Worm (Caenorhabditis elegans) whole organism, L1 larva: ENCODE results near the gene meg-2.
A peak's percentile ranks its signal among the peaks of the same experiment; 100 is the strongest.

Experiments used
- C04F5.9 ChIP-seq: sonication (generic microtip); optimal IDR thresholded peaks from 2 replicates; lab custom pipeline; 2016; ENCODE audit warnings: missing genetic modification characterization, missing compliant biosample characterization
- C34B4.2 ChIP-seq: sonication (generic microtip); optimal IDR thresholded peaks from 2 replicates; lab custom pipeline; 2017; ENCODE audit warnings: mild to moderate bottlenecking, missing genetic modification characterization, missing compliant biosample characterization
- F16B12.6 ChIP-seq: fragments of 150-350 bp; optimal IDR thresholded peaks from 2 replicates; lab custom pipeline; 2014; ENCODE audit warnings: missing biosample characterization, missing genetic modification characterization
- aly-2 ChIP-seq: fragments of 150-350 bp; optimal IDR thresholded peaks from 2 replicates; lab custom pipeline; 2014; ENCODE audit warnings: missing biosample characterization, missing genetic modification characterization
- blmp-1 ChIP-seq: fragments of 150-350 bp; optimal IDR thresholded peaks from 2 replicates; lab custom pipeline; 2014; ENCODE audit warnings: missing biosample characterization, missing genetic modification characterization
- ceh-63 ChIP-seq: fragments of 200-800 bp; sonication (Bioruptor generic); optimal IDR thresholded peaks from 2 replicates; lab custom pipeline; 2018; ENCODE audit warnings: mild to moderate bottlenecking, missing genetic modification characterization, missing compliant biosample characterization
- ceh-8 ChIP-seq: fragments of 200-800 bp; sonication (Bioruptor generic); optimal IDR thresholded peaks from 2 replicates; lab custom pipeline; 2018; ENCODE audit warnings: mild to moderate bottlenecking, missing genetic modification characterization, moderate library complexity, missing compliant biosample characterization
- ceh-88 ChIP-seq: fragments of 200-800 bp; sonication (Bioruptor generic); IDR thresholded peaks from 2 replicates; pipeline ENCODE4 v1.3.6; 2022; ENCODE audit warnings: missing genetic modification characterization, missing compliant biosample characterization
- dsc-1 ChIP-seq: sonication (generic microtip); optimal IDR thresholded peaks from 2 replicates; lab custom pipeline; 2016; ENCODE audit warnings: mild to moderate bottlenecking, missing genetic modification characterization, missing compliant biosample characterization
- egl-27 ChIP-seq, 2 experiments: fragments of 150-350 bp in 1 of 2; sonication (generic microtip); optimal IDR thresholded peaks; 3 replicates each; lab custom pipeline; 2017 to 2018; ENCODE audit warnings: missing biosample characterization in 2 of 2, missing genetic modification characterization in 2 of 2, missing genetic modification reagents in 2 of 2
- elt-2 ChIP-seq: sonication (generic microtip); optimal IDR thresholded peaks from 2 replicates; lab custom pipeline; 2016; ENCODE audit warnings: missing genetic modification characterization, mild to moderate bottlenecking, inconsistent platforms, missing compliant biosample characterization, missing genetic modification reagents
- elt-3 ChIP-seq, 6 experiments: fragments of 150-350 bp in 1 of 6; sonication (generic microtip); optimal IDR thresholded peaks; 2 replicates each; lab custom pipeline; 2017 to 2018; ENCODE audit warnings: missing biosample characterization in 6 of 6, missing genetic modification characterization in 6 of 6, inconsistent platforms in 1 of 6
- fkh-10 ChIP-seq: sonication (generic microtip); optimal IDR thresholded peaks from 2 replicates; lab custom pipeline; 2017; ENCODE audit warnings: missing biosample characterization, missing genetic modification reagents, missing genetic modification characterization
- fkh-8 ChIP-seq: sonication (generic microtip); optimal IDR thresholded peaks from 2 replicates; lab custom pipeline; 2016; ENCODE audit warnings: mild to moderate bottlenecking, missing genetic modification characterization, missing compliant biosample characterization
- fos-1 ChIP-seq: fragments of 150-350 bp; optimal IDR thresholded peaks from 2 replicates; lab custom pipeline; 2014; ENCODE audit warnings: missing biosample characterization, missing genetic modification characterization
- grh-1 ChIP-seq: fragments of 200-800 bp; sonication (Bioruptor generic); IDR thresholded peaks from 2 replicates; pipeline ENCODE4 v1.3.6; 2022; ENCODE audit warnings: missing genetic modification reagents, missing genetic modification characterization, missing compliant biosample characterization
- hpl-2 ChIP-seq: fragments of 150-350 bp; optimal IDR thresholded peaks from 2 replicates; lab custom pipeline; 2014; ENCODE audit warnings: missing biosample characterization, missing genetic modification reagents, missing genetic modification characterization
- irx-1 ChIP-seq: sonication (generic microtip); optimal IDR thresholded peaks from 2 replicates; lab custom pipeline; 2016; ENCODE audit warnings: missing genetic modification characterization, missing compliant biosample characterization
- isw-1 ChIP-seq: fragments of 200-800 bp; sonication (Bioruptor generic); IDR thresholded peaks from 2 replicates; pipeline ENCODE4 v1.3.6; 2022; ENCODE audit warnings: missing genetic modification characterization, missing compliant biosample characterization
- jun-1 ChIP-seq: fragments of 150-350 bp; optimal IDR thresholded peaks from 2 replicates; lab custom pipeline; 2014; ENCODE audit warnings: missing biosample characterization, missing genetic modification reagents, missing genetic modification characterization
- lin-14 ChIP-seq: fragments of 200-800 bp; sonication (Bioruptor generic); optimal IDR thresholded peaks from 2 replicates; lab custom pipeline; 2018; ENCODE audit warnings: mild to moderate bottlenecking, missing genetic modification characterization, moderate library complexity, missing compliant biosample characterization
- lir-3 ChIP-seq: sonication (generic microtip); optimal IDR thresholded peaks from 2 replicates; lab custom pipeline; 2016; ENCODE audit warnings: mild to moderate bottlenecking, missing genetic modification characterization, moderate library complexity, missing compliant biosample characterization; ENCODE audit not compliant: poor library complexity
- lsy-2 ChIP-seq, 2 experiments: fragments of 150-350 bp; optimal IDR thresholded peaks; 2 replicates each; lab custom pipeline; 2014; ENCODE audit warnings: missing biosample characterization in 2 of 2, missing genetic modification characterization in 2 of 2
- mdl-1 ChIP-seq, 2 experiments: fragments of 150-350 bp; optimal IDR thresholded peaks; 2 replicates each; lab custom pipeline; 2014 to 2017; ENCODE audit warnings: missing biosample characterization in 2 of 2, missing genetic modification characterization in 2 of 2, inconsistent platforms in 1 of 2
- nhr-19 ChIP-seq: fragments of 200-800 bp; sonication (Bioruptor generic); conservative IDR thresholded peaks from 2 replicates; pipeline ENCODE4 v1.3.6; 2022; ENCODE audit warnings: missing genetic modification characterization, missing compliant biosample characterization
- nhr-237 ChIP-seq: fragments of 150-350 bp; optimal IDR thresholded peaks from 2 replicates; lab custom pipeline; 2014; ENCODE audit warnings: missing biosample characterization, missing genetic modification characterization
- nhr-28 ChIP-seq: fragments of 150-350 bp; optimal IDR thresholded peaks from 2 replicates; lab custom pipeline; 2014; ENCODE audit warnings: missing biosample characterization, missing genetic modification characterization
- nhr-71 ChIP-seq: sonication (generic microtip); optimal IDR thresholded peaks from 2 replicates; lab custom pipeline; 2016; ENCODE audit warnings: mild to moderate bottlenecking, missing genetic modification characterization, moderate library complexity, missing compliant biosample characterization
- pag-3 ChIP-seq: sonication (generic microtip); optimal IDR thresholded peaks from 2 replicates; lab custom pipeline; 2017; ENCODE audit warnings: missing genetic modification characterization, mild to moderate bottlenecking, missing compliant biosample characterization, antibody characterized with exemption, borderline replicate concordance; ENCODE audit not compliant: insufficient read depth
- pax-3 ChIP-seq: fragments of 200-800 bp; sonication (Bioruptor generic); optimal IDR thresholded peaks from 2 replicates; lab custom pipeline; 2018; ENCODE audit warnings: mild to moderate bottlenecking, missing genetic modification characterization, moderate library complexity, missing compliant biosample characterization
- pqm-1 ChIP-seq: sonication (generic microtip); optimal IDR thresholded peaks from 3 replicates; lab custom pipeline; 2017; ENCODE audit warnings: missing biosample characterization, missing genetic modification characterization
- sox-4 ChIP-seq: sonication (generic microtip); optimal IDR thresholded peaks from 2 replicates; lab custom pipeline; 2016; ENCODE audit warnings: missing genetic modification characterization, missing compliant biosample characterization
- sptf-1 ChIP-seq: fragments of 150-350 bp; optimal IDR thresholded peaks from 2 replicates; lab custom pipeline; 2014; ENCODE audit warnings: missing biosample characterization, missing genetic modification characterization
- sup-37 ChIP-seq: fragments of 200-800 bp; sonication (Bioruptor generic); optimal IDR thresholded peaks from 2 replicates; lab custom pipeline; 2018; ENCODE audit warnings: mild to moderate bottlenecking, missing genetic modification characterization, missing compliant biosample characterization
- tbx-2 ChIP-seq: sonication (generic microtip); optimal IDR thresholded peaks from 2 replicates; lab custom pipeline; 2016; ENCODE audit warnings: missing genetic modification characterization, missing compliant biosample characterization
- unc-30 ChIP-seq: sonication (generic microtip); optimal IDR thresholded peaks from 2 replicates; lab custom pipeline; 2017; ENCODE audit warnings: missing biosample characterization, missing genetic modification characterization
- unc-62 ChIP-seq: fragments of 150-350 bp; optimal IDR thresholded peaks from 2 replicates; lab custom pipeline; 2014; ENCODE audit warnings: missing biosample characterization, missing genetic modification reagents, missing genetic modification characterization
- unc-86 ChIP-seq: sonication (generic microtip); optimal IDR thresholded peaks from 2 replicates; lab custom pipeline; 2016; ENCODE audit warnings: missing genetic modification characterization, missing compliant biosample characterization
- unc-98 ChIP-seq: fragments of 200-800 bp; sonication (Bioruptor generic); IDR thresholded peaks from 2 replicates; pipeline ENCODE4 v1.3.6; 2022; ENCODE audit warnings: missing genetic modification characterization, missing compliant biosample characterization
- vab-15 ChIP-seq: sonication (generic microtip); optimal IDR thresholded peaks from 2 replicates; lab custom pipeline; 2017; ENCODE audit warnings: missing genotype, mild to moderate bottlenecking, missing genetic modification characterization, missing compliant biosample characterization
- xbp-1 ChIP-seq: sonication (generic microtip); optimal IDR thresholded peaks from 2 replicates; lab custom pipeline; 2016; ENCODE audit warnings: missing genetic modification characterization, missing compliant biosample characterization
- zag-1 ChIP-seq: fragments of 150-350 bp; optimal IDR thresholded peaks from 2 replicates; lab custom pipeline; 2014; ENCODE audit warnings: missing biosample characterization, missing genetic modification characterization
- ztf-11 ChIP-seq, 2 experiments: sonication (generic microtip); optimal IDR thresholded peaks; 2 replicates each; lab custom pipeline; 2016 to 2017; ENCODE audit warnings: missing genetic modification characterization in 2 of 2, missing biosample characterization in 1 of 2, missing compliant biosample characterization in 1 of 2
- ztf-4 ChIP-seq: fragments of 150-350 bp; optimal IDR thresholded peaks from 2 replicates; lab custom pipeline; 2014; ENCODE audit warnings: missing biosample characterization, missing genetic modification characterization

Gene meg-2

ce11 chrX:13945524-13945923 lies 19.6 kb upstream of the meg-2 start (continued):
- TF ChIP-seq tbx-2 (tag; lab: Kevin White, UChicago) (peak; percentile 52), unc-62 (GFP tag; lab: Kevin White, UChicago) (no peak), unc-86 (tag; lab: Kevin White, UChicago) (peak; percentile 27), lir-3 (tag; lab: Kevin White, UChicago) (no peak), zag-1 (tag; lab: Kevin White, UChicago) (no peak), blmp-1 (tag; lab: Kevin White, UChicago) (no peak), isw-1 (GFP tag; lab: Robert Waterston, UW) (0 out of 2 replicates have a peak, but pooled peaks have one; percentile 14), dsc-1 (peak; percentile 54), elt-3 (tag; optimal IDR thresholded peaks at IDR 0.05; lab: Kevin White, UChicago) (no peak), nhr-237 (no peak), unc-98 (GFP tag; lab: Robert Waterston, UW) (no peak), jun-1 (tag; lab: Kevin White, UChicago) (no peak), F16B12.6 (tag; lab: Kevin White, UChicago) (no peak), nhr-19 (GFP tag; lab: Robert Waterston, UW) (peak; percentile 46), lsy-2 (tag; optimal IDR thresholded peaks at IDR 0.05; lab: Kevin White, UChicago) (peak in 1 of 2 experiments; percentile 56), elt-2 (tag; lab: Kevin White, UChicago) (no peak), ceh-88 (GFP tag; lab: Robert Waterston, UW) (no peak), sox-4 (tag; lab: Kevin White, UChicago) (no peak), vab-15 (tag; lab: Kevin White, UChicago) (no peak), pag-3 (tag; lab: Kevin White, UChicago) (no peak), nhr-71 (tag; lab: Kevin White, UChicago) (peak; percentile 73), mdl-1 (tag; optimal IDR thresholded peaks at IDR 0.05; lab: Kevin White, UChicago) (peak in 1 of 2 experiments; percentile 47), unc-30 (tag; lab: Kevin White, UChicago) (no peak), sptf-1 (tag; lab: Kevin White, UChicago) (no peak), irx-1 (no peak), ceh-63 (GFP tag; lab: Kevin White, UChicago) (no peak), aly-2 (tag; lab: Kevin White, UChicago) (no peak), C04F5.9 (tag; lab: Kevin White, UChicago) (no peak), egl-27 (tag; optimal IDR thresholded peaks at IDR 0.05; lab: Kevin White, UChicago) (no peak), ceh-8 (peak; percentile 67), C34B4.2 (no peak), fos-1 (tag; lab: Kevin White, UChicago) (no peak), sup-37 (no peak), pax-3 (tag; lab: Kevin White, UChicago) (no peak), pqm-1 (no peak), ztf-4 (tag; lab: Kevin White, UChicago) (no peak), grh-1 (GFP tag; lab: Robert Waterston, UW) (no peak), nhr-28 (tag; lab: Kevin White, UChicago) (no peak), lin-14 (GFP tag; lab: Kevin White, UChicago) (peak; percentile 87), ztf-11 (tag; optimal IDR thresholded peaks at IDR 0.05; lab: Kevin White, UChicago) (no peak), fkh-10 (peak; percentile 83), hpl-2 (no peak), xbp-1 (tag; lab: Kevin White, UChicago) (peak; percentile 26)

ce11 chrX:13945090-13945489 lies 19.2 kb upstream of the meg-2 start:
- no peak for TF ChIP-seq fkh-8
- TF ChIP-seq sptf-1 (tag; lab: Kevin White, UChicago): no peak
